Worm (Caenorhabditis elegans) whole organism, L1 larva: Measurements from ENCODE around the gene F59E12.8.

Experiments
- C04F5.9 ChIP-seq: sonication (generic microtip); optimal IDR thresholded peaks from 2 replicates; lab custom pipeline; 2016; ENCODE audit warnings: missing genetic modification characterization, missing compliant biosample characterization
- C16A3.4 ChIP-seq: fragments of 150-350 bp; optimal IDR thresholded peaks from 2 replicates; lab custom pipeline; 2014; ENCODE audit warnings: missing biosample characterization, missing genetic modification characterization
- C34B4.2 ChIP-seq: sonication (generic microtip); optimal IDR thresholded peaks from 2 replicates; lab custom pipeline; 2017; ENCODE audit warnings: mild to moderate bottlenecking, missing genetic modification characterization, missing compliant biosample characterization
- F16B12.6 ChIP-seq: fragments of 150-350 bp; optimal IDR thresholded peaks from 2 replicates; lab custom pipeline; 2014; ENCODE audit warnings: missing biosample characterization, missing genetic modification characterization
- Y116A8C.19 ChIP-seq: sonication (generic microtip); optimal IDR thresholded peaks from 2 replicates; lab custom pipeline; 2016; ENCODE audit warnings: missing compliant biosample characterization, missing genetic modification characterization, borderline replicate concordance
- aha-1 ChIP-seq: fragments of 150-350 bp; optimal IDR thresholded peaks from 2 replicates; lab custom pipeline; 2014; ENCODE audit warnings: missing biosample characterization, missing genetic modification characterization
- aly-2 ChIP-seq: fragments of 150-350 bp; optimal IDR thresholded peaks from 2 replicates; lab custom pipeline; 2014; ENCODE audit warnings: missing biosample characterization, missing genetic modification characterization
- ama-1 ChIP-seq: fragments of 150-350 bp; optimal IDR thresholded peaks from 2 replicates; lab custom pipeline; 2014
- blmp-1 ChIP-seq: fragments of 150-350 bp; optimal IDR thresholded peaks from 2 replicates; lab custom pipeline; 2014; ENCODE audit warnings: missing biosample characterization, missing genetic modification characterization
- ceh-82 ChIP-seq, 3 experiments: fragments of 150-350 bp in 1 of 3; sonication (generic microtip) in 2 of 3; optimal IDR thresholded peaks; 2 replicates each; lab custom pipeline; 2014 to 2017; ENCODE audit warnings: missing biosample characterization in 3 of 3, missing genetic modification characterization in 3 of 3
- ces-1 ChIP-seq: fragments of 150-350 bp; optimal IDR thresholded peaks from 2 replicates; lab custom pipeline; 2014; ENCODE audit warnings: missing biosample characterization, missing genetic modification reagents, missing genetic modification characterization
- dpl-1 ChIP-seq, 3 experiments: fragments of 150-350 bp in 2 of 3; sonication (generic microtip) in 1 of 3; optimal IDR thresholded peaks; 2 replicates each; lab custom pipeline; 2014 to 2017; ENCODE audit warnings: missing biosample characterization in 3 of 3, missing genetic modification characterization in 3 of 3, missing genetic modification reagents in 3 of 3
- efl-1 ChIP-seq, 4 experiments: fragments of 150-350 bp; optimal IDR thresholded peaks in 3 of 4; peaks in 1 of 4; 1 replicate in 1 of 4; 2 replicates in 3 of 4; lab custom pipeline; 2014; ENCODE audit warnings: missing biosample characterization in 2 of 4, missing genetic modification characterization in 2 of 4, missing genetic modification reagents in 2 of 4
- efl-3 ChIP-seq: fragments of 200-800 bp; sonication (Bioruptor generic); optimal IDR thresholded peaks from 2 replicates; lab custom pipeline; 2018; ENCODE audit warnings: mild to moderate bottlenecking, missing genetic modification characterization, missing compliant biosample characterization
- egl-27 ChIP-seq, 2 experiments: fragments of 150-350 bp in 1 of 2; sonication (generic microtip); optimal IDR thresholded peaks; 3 replicates each; lab custom pipeline; 2017 to 2018; ENCODE audit warnings: missing biosample characterization in 2 of 2, missing genetic modification characterization in 2 of 2, missing genetic modification reagents in 2 of 2
- elt-2 ChIP-seq: sonication (generic microtip); optimal IDR thresholded peaks from 2 replicates; lab custom pipeline; 2016; ENCODE audit warnings: missing genetic modification characterization, mild to moderate bottlenecking, inconsistent platforms, missing compliant biosample characterization, missing genetic modification reagents
- ets-5 ChIP-seq: fragments of 200-800 bp; sonication (Bioruptor generic); IDR thresholded peaks from 2 replicates; pipeline ENCODE4 v1.3.6; 2022; ENCODE audit warnings: missing genetic modification characterization, missing compliant biosample characterization
- fkh-10 ChIP-seq: sonication (generic microtip); optimal IDR thresholded peaks from 2 replicates; lab custom pipeline; 2017; ENCODE audit warnings: missing biosample characterization, missing genetic modification reagents, missing genetic modification characterization
- fkh-8 ChIP-seq: sonication (generic microtip); optimal IDR thresholded peaks from 2 replicates; lab custom pipeline; 2016; ENCODE audit warnings: mild to moderate bottlenecking, missing genetic modification characterization, missing compliant biosample characterization
- fos-1 ChIP-seq: fragments of 150-350 bp; optimal IDR thresholded peaks from 2 replicates; lab custom pipeline; 2014; ENCODE audit warnings: missing biosample characterization, missing genetic modification characterization
- hlh-17 ChIP-seq: fragments of 200-800 bp; sonication (Bioruptor generic); optimal IDR thresholded peaks from 2 replicates; lab custom pipeline; 2018; ENCODE audit warnings: missing genetic modification characterization, mild to moderate bottlenecking, missing compliant biosample characterization, moderate library complexity, borderline replicate concordance
- hpl-2 ChIP-seq: fragments of 150-350 bp; optimal IDR thresholded peaks from 2 replicates; lab custom pipeline; 2014; ENCODE audit warnings: missing biosample characterization, missing genetic modification reagents, missing genetic modification characterization
- irx-1 ChIP-seq: sonication (generic microtip); optimal IDR thresholded peaks from 2 replicates; lab custom pipeline; 2016; ENCODE audit warnings: missing genetic modification characterization, missing compliant biosample characterization
- jun-1 ChIP-seq: fragments of 150-350 bp; optimal IDR thresholded peaks from 2 replicates; lab custom pipeline; 2014; ENCODE audit warnings: missing biosample characterization, missing genetic modification reagents, missing genetic modification characterization
- lin-13 ChIP-seq: fragments of 150-350 bp; optimal IDR thresholded peaks from 2 replicates; lab custom pipeline; 2014; ENCODE audit warnings: missing biosample characterization, missing genetic modification reagents, missing genetic modification characterization
- lin-14 ChIP-seq: fragments of 200-800 bp; sonication (Bioruptor generic); optimal IDR thresholded peaks from 2 replicates; lab custom pipeline; 2018; ENCODE audit warnings: mild to moderate bottlenecking, missing genetic modification characterization, moderate library complexity, missing compliant biosample characterization
- lin-35 ChIP-seq, 2 experiments: fragments of 150-350 bp; optimal IDR thresholded peaks; 2 replicates each; lab custom pipeline; 2014; ENCODE audit warnings: missing biosample characterization in 2 of 2, missing genetic modification characterization in 2 of 2, missing genetic modification reagents in 2 of 2
- lir-3 ChIP-seq: sonication (generic microtip); optimal IDR thresholded peaks from 2 replicates; lab custom pipeline; 2016; ENCODE audit warnings: mild to moderate bottlenecking, missing genetic modification characterization, moderate library complexity, missing compliant biosample characterization; ENCODE audit not compliant: poor library complexity
- lsy-2 ChIP-seq, 2 experiments: fragments of 150-350 bp; optimal IDR thresholded peaks; 2 replicates each; lab custom pipeline; 2014; ENCODE audit warnings: missing biosample characterization in 2 of 2, missing genetic modification characterization in 2 of 2
- mab-9 ChIP-seq: fragments of 200-800 bp; sonication (Bioruptor generic); IDR thresholded peaks from 2 replicates; pipeline ENCODE4 v1.3.6; 2022; ENCODE audit warnings: missing genetic modification reagents, missing genetic modification characterization, missing compliant biosample characterization
- mdl-1 ChIP-seq, 2 experiments: fragments of 150-350 bp; optimal IDR thresholded peaks; 2 replicates each; lab custom pipeline; 2014 to 2017; ENCODE audit warnings: missing biosample characterization in 2 of 2, missing genetic modification characterization in 2 of 2, inconsistent platforms in 1 of 2
- nhr-11 ChIP-seq: fragments of 150-350 bp; optimal IDR thresholded peaks from 2 replicates; lab custom pipeline; 2014; ENCODE audit warnings: missing biosample characterization, missing genetic modification characterization
- nhr-12 ChIP-seq: sonication (generic microtip); optimal IDR thresholded peaks from 2 replicates; lab custom pipeline; 2017; ENCODE audit warnings: missing biosample characterization, missing genetic modification characterization
- nhr-19 ChIP-seq: fragments of 200-800 bp; sonication (Bioruptor generic); conservative IDR thresholded peaks from 2 replicates; pipeline ENCODE4 v1.3.6; 2022; ENCODE audit warnings: missing genetic modification characterization, missing compliant biosample characterization
- nhr-237 ChIP-seq: fragments of 150-350 bp; optimal IDR thresholded peaks from 2 replicates; lab custom pipeline; 2014; ENCODE audit warnings: missing biosample characterization, missing genetic modification characterization
- nhr-28 ChIP-seq: fragments of 150-350 bp; optimal IDR thresholded peaks from 2 replicates; lab custom pipeline; 2014; ENCODE audit warnings: missing biosample characterization, missing genetic modification characterization
- nhr-71 ChIP-seq: sonication (generic microtip); optimal IDR thresholded peaks from 2 replicates; lab custom pipeline; 2016; ENCODE audit warnings: mild to moderate bottlenecking, missing genetic modification characterization, moderate library complexity, missing compliant biosample characterization
- nhr-84 ChIP-seq: sonication (generic microtip); optimal IDR thresholded peaks from 2 replicates; lab custom pipeline; 2017; ENCODE audit warnings: missing biosample characterization, missing genetic modification characterization
- nhr-85 ChIP-seq: sonication (generic microtip); peaks from one replicate; lab custom pipeline; 2016; ENCODE audit warnings: missing genetic modification characterization, inconsistent platforms, missing compliant biosample characterization
- pqm-1 ChIP-seq: sonication (generic microtip); optimal IDR thresholded peaks from 3 replicates; lab custom pipeline; 2017; ENCODE audit warnings: missing biosample characterization, missing genetic modification characterization
- skn-1 ChIP-seq: fragments of 150-350 bp; optimal IDR thresholded peaks from 2 replicates; lab custom pipeline; 2014; ENCODE audit warnings: missing biosample characterization, missing genetic modification characterization
- sptf-1 ChIP-seq: fragments of 150-350 bp; optimal IDR thresholded peaks from 2 replicates; lab custom pipeline; 2014; ENCODE audit warnings: missing biosample characterization, missing genetic modification characterization
- sup-37 ChIP-seq: fragments of 200-800 bp; sonication (Bioruptor generic); optimal IDR thresholded peaks from 2 replicates; lab custom pipeline; 2018; ENCODE audit warnings: mild to moderate bottlenecking, missing genetic modification characterization, missing compliant biosample characterization
- swsn-7 ChIP-seq: sonication (generic microtip); optimal IDR thresholded peaks from 2 replicates; lab custom pipeline; 2016; ENCODE audit warnings: missing genetic modification characterization, missing compliant biosample characterization
- tbx-2 ChIP-seq: sonication (generic microtip); optimal IDR thresholded peaks from 2 replicates; lab custom pipeline; 2016; ENCODE audit warnings: missing genetic modification characterization, missing compliant biosample characterization
- unc-130 ChIP-seq: fragments of 150-350 bp; optimal IDR thresholded peaks from 2 replicates; lab custom pipeline; 2017; ENCODE audit warnings: missing biosample characterization, missing genetic modification characterization, inconsistent platforms
- unc-30 ChIP-seq: sonication (generic microtip); optimal IDR thresholded peaks from 2 replicates; lab custom pipeline; 2017; ENCODE audit warnings: missing biosample characterization, missing genetic modification characterization
- unc-62 ChIP-seq: fragments of 150-350 bp; optimal IDR thresholded peaks from 2 replicates; lab custom pipeline; 2014; ENCODE audit warnings: missing biosample characterization, missing genetic modification reagents, missing genetic modification characterization
- unc-98 ChIP-seq: fragments of 200-800 bp; sonication (Bioruptor generic); IDR thresholded peaks from 2 replicates; pipeline ENCODE4 v1.3.6; 2022; ENCODE audit warnings: missing genetic modification characterization, missing compliant biosample characterization
- zip-4 ChIP-seq: fragments of 200-800 bp; sonication (Bioruptor generic); optimal IDR thresholded peaks from 2 replicates; lab custom pipeline; 2018; ENCODE audit warnings: mild to moderate bottlenecking, missing genetic modification characterization, moderate library complexity, missing compliant biosample characterization
- ztf-11 ChIP-seq, 2 experiments: sonication (generic microtip); optimal IDR thresholded peaks; 2 replicates each; lab custom pipeline; 2016 to 2017; ENCODE audit warnings: missing genetic modification characterization in 2 of 2, missing biosample characterization in 1 of 2, missing compliant biosample characterization in 1 of 2
- ztf-4 ChIP-seq: fragments of 150-350 bp; optimal IDR thresholded peaks from 2 replicates; lab custom pipeline; 2014; ENCODE audit warnings: missing biosample characterization, missing genetic modification characterization

The F59E12.8 gene

ce11 chrII:5593377-5593932, 43.3 kb downstream of the F59E12.8 start, which contains the start of gene cdc-14 (continued):
- peak; percentile 64 for TF ChIP-seq ztf-4
- no peak for TF ChIP-seq fkh-10 (GFP tag; lab: Kevin White, UChicago)
- TF ChIP-seq mab-9 (GFP tag; lab: Robert Waterston, UW): 0 out of 2 replicates have a peak, but pooled peaks have one; percentile 28
- no peak for TF ChIP-seq nhr-84 (tag; lab: Kevin White, UChicago)
- TF ChIP-seq ets-5 (GFP tag; lab: Robert Waterston, UW): no peak
- TF ChIP-seq nhr-28 (tag; lab: Kevin White, UChicago): no peak
- TF ChIP-seq sptf-1 (tag; lab: Kevin White, UChicago): no peak
- TF ChIP-seq sup-37 (GFP tag; lab: Kevin White, UChicago): peak; percentile 42
- peak; percentile 70 to 86 for TF ChIP-seq lin-35 (GFP tag; optimal IDR thresholded peaks at IDR 0.05; lab: Kevin White, UChicago)
- peak; percentile 79 for TF ChIP-seq tbx-2 (tag; lab: Kevin White, UChicago)
- TF ChIP-seq irx-1 (tag; lab: Kevin White, UChicago): no peak
- peak; percentile 90 for TF ChIP-seq nhr-85 (tag; lab: Kevin White, UChicago)
- TF ChIP-seq dpl-1 (GFP tag; optimal IDR thresholded peaks at IDR 0.05; lab: Kevin White, UChicago): peak; percentile 72 to 81 (median 77)
- TF ChIP-seq lir-3 (tag; lab: Kevin White, UChicago): peak; percentile 57
- TF ChIP-seq unc-98 (GFP tag; lab: Robert Waterston, UW): no peak
- no peak for TF ChIP-seq zip-4 (GFP tag; lab: Kevin White, UChicago)
- no peak for TF ChIP-seq hlh-17 (GFP tag; lab: Kevin White, UChicago)
- TF ChIP-seq efl-1 (optimal IDR thresholded peaks at IDR 0.05; lab: Kevin White, UChicago): peak; percentile 74 to 76
- peak; percentile 65 to 94 for TF ChIP-seq efl-1 (GFP tag; optimal IDR thresholded peaks at IDR 0.05 in 1 of 2; lab: Kevin White, UChicago)
- peak; percentile 88 for TF ChIP-seq C16A3.4 (tag; lab: Kevin White, UChicago)
- TF ChIP-seq ces-1: no peak
- no peak for TF ChIP-seq C34B4.2
- TF ChIP-seq C04F5.9 (tag; lab: Kevin White, UChicago): no peak
- peak; percentile 76 for TF ChIP-seq swsn-7 (tag; lab: Kevin White, UChicago)
- TF ChIP-seq fos-1: peak; percentile 28
- peak; percentile 39 for TF ChIP-seq F16B12.6 (tag; lab: Kevin White, UChicago)
- peak; percentile 33 for TF ChIP-seq elt-2 (tag; lab: Kevin White, UChicago)
- TF ChIP-seq nhr-12 (tag; lab: Kevin White, UChicago): no peak
- no peak for TF ChIP-seq fkh-8 (tag; lab: Kevin White, UChicago)
- no peak for TF ChIP-seq Y116A8C.19 (tag; lab: Kevin White, UChicago)
- TF ChIP-seq ztf-11 (tag; optimal IDR thresholded peaks at IDR 0.05; lab: Kevin White, UChicago): no peak
- TF ChIP-seq unc-62 (GFP tag; lab: Kevin White, UChicago): no peak
- peak in 1 of 2 experiments; percentile 87 for TF ChIP-seq mdl-1 (tag; optimal IDR thresholded peaks at IDR 0.05; lab: Kevin White, UChicago)
- TF ChIP-seq aly-2 (tag; lab: Kevin White, UChicago): no peak
- TF ChIP-seq lin-13: peak; percentile 72
- peak; percentile 90 for TF ChIP-seq nhr-71 (tag; lab: Kevin White, UChicago)
- no peak for TF ChIP-seq egl-27 (tag; optimal IDR thresholded peaks at IDR 0.05; lab: Kevin White, UChicago)
- peak; percentile 48 for TF ChIP-seq ama-1 (lab: Kevin White, UChicago)
- TF ChIP-seq efl-3 (GFP tag; lab: Kevin White, UChicago): no peak
- no peak for TF ChIP-seq pqm-1 (tag; lab: Kevin White, UChicago)
- TF ChIP-seq aha-1: no peak
- TF ChIP-seq ceh-82 (tag; optimal IDR thresholded peaks at IDR 0.05; lab: Kevin White, UChicago): peak in 1 of 3 experiments; percentile 36
- TF ChIP-seq nhr-19 (GFP tag; lab: Robert Waterston, UW): peak; percentile 76
- TF ChIP-seq nhr-11: no peak
- no peak for TF ChIP-seq hpl-2 (GFP tag; lab: Kevin White, UChicago)
- TF ChIP-seq nhr-237 (tag; lab: Kevin White, UChicago): peak; percentile 18
- TF ChIP-seq lin-14 (GFP tag; lab: Kevin White, UChicago): peak; percentile 96
- no peak for TF ChIP-seq jun-1 (tag; lab: Kevin White, UChicago)
- peak; percentile 64 for TF ChIP-seq blmp-1
- no peak for TF ChIP-seq unc-30
- TF ChIP-seq unc-130 (tag; lab: Kevin White, UChicago): peak; percentile 87
- TF ChIP-seq lsy-2 (tag; optimal IDR thresholded peaks at IDR 0.05; lab: Kevin White, UChicago): peak; percentile 77 to 80
- peak; percentile 63 for TF ChIP-seq skn-1
